In the genomic region with DNA sequence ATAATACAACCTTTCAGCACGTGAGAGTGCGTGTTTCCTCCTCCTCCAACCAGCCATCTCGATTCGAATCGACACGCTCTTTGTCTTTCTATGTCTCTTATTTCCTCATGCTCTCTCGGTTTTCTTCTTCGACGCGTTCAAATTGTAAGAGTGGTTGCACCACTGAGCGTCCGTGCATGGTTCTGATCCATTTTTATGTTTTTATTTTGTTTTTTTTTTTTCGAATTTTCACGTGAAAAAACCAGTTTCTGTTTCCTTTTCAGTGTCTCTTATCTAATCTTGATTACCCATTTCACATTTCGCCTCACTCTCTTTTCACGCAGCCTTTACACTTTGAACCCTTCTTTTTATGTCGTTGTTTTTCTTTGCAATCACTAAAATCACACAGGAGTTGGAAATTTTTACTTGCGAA, we compare ENCODE assay signal across 6 worm cellular contexts.
TF ChIP-seq lines count a peak whose summit lies in the region.

No protein-coding gene starts in this region.

TF ChIP-seq in whole organism, L1 larva, 84 proteins besides CTCF, POLR2A, EP300 and RAD21 (continues in another document):
- no peak for TF ChIP-seq lin-15B (tag; optimal IDR thresholded peaks at IDR 0.05; lab: Kevin White, UChicago)
- no peak for TF ChIP-seq isw-1 (GFP tag; IDR thresholded peaks at IDR 0.05; lab: Robert Waterston, UW)
- no peak for TF ChIP-seq nhr-84 (tag; optimal IDR thresholded peaks at IDR 0.05; lab: Kevin White, UChicago)
- peak; percentile 78 for TF ChIP-seq lin-14 (GFP tag; optimal IDR thresholded peaks at IDR 0.05; lab: Kevin White, UChicago)
- no peak for TF ChIP-seq dsc-1 (tag; optimal IDR thresholded peaks at IDR 0.05; lab: Kevin White, UChicago)
- no peak for TF ChIP-seq unc-130 (tag; optimal IDR thresholded peaks at IDR 0.05; lab: Kevin White, UChicago)
- no peak for TF ChIP-seq C04F5.9 (tag; optimal IDR thresholded peaks at IDR 0.05; lab: Kevin White, UChicago)
- no peak for TF ChIP-seq unc-98 (GFP tag; IDR thresholded peaks at IDR 0.05; lab: Robert Waterston, UW)
- TF ChIP-seq ztf-11 (tag; optimal IDR thresholded peaks at IDR 0.05; lab: Kevin White, UChicago) = no peak
- TF ChIP-seq unc-62 (GFP tag; optimal IDR thresholded peaks at IDR 0.05; lab: Kevin White, UChicago) = no peak
- no peak for TF ChIP-seq mab-9 (GFP tag; IDR thresholded peaks at IDR 0.05; lab: Robert Waterston, UW)
- TF ChIP-seq fkh-8 (tag; optimal IDR thresholded peaks at IDR 0.05; lab: Kevin White, UChicago) = no peak
- no peak for TF ChIP-seq unc-30 (tag; optimal IDR thresholded peaks at IDR 0.05; lab: Kevin White, UChicago)
- no peak for TF ChIP-seq aha-1 (tag; optimal IDR thresholded peaks at IDR 0.05; lab: Kevin White, UChicago)
- TF ChIP-seq hpl-2 (GFP tag; optimal IDR thresholded peaks at IDR 0.05; lab: Kevin White, UChicago) = no peak
- TF ChIP-seq pqm-1 (tag; optimal IDR thresholded peaks at IDR 0.05; lab: Kevin White, UChicago) = no peak

TF ChIP-seq in whole organism, L2 larva, 48 proteins besides CTCF, POLR2A, EP300 and RAD21 (continues in another document):
- TF ChIP-seq unc-55 (GFP tag; optimal IDR thresholded peaks at IDR 0.05; lab: Kevin White, UChicago) (peak; percentile 2), nhr-77 (tag; optimal IDR thresholded peaks at IDR 0.05; lab: Kevin White, UChicago) (no peak), crh-2 (tag; optimal IDR thresholded peaks at IDR 0.05; lab: Kevin White, UChicago) (peak; percentile 39), unc-39 (tag; optimal IDR thresholded peaks at IDR 0.05; lab: Kevin White, UChicago) (no peak), R02D3.7 (tag; optimal IDR thresholded peaks at IDR 0.05; lab: Kevin White, UChicago) (no peak), F13H6.1 (tag; optimal IDR thresholded peaks at IDR 0.05; lab: Kevin White, UChicago) (peak; percentile 54), alr-1 (tag; optimal IDR thresholded peaks at IDR 0.05; lab: Kevin White, UChicago) (no peak), egl-27 (tag; optimal IDR thresholded peaks at IDR 0.05; lab: Kevin White, UChicago) (no peak), sma-3 (GFP tag; optimal IDR thresholded peaks at IDR 0.05; lab: Kevin White, UChicago) (peak; percentile 2), blmp-1 (tag; optimal IDR thresholded peaks at IDR 0.05; lab: Kevin White, UChicago; ENCODE audit: insufficient read depth) (peak; percentile 52), nhr-25 (tag; optimal IDR thresholded peaks at IDR 0.05; lab: Kevin White, UChicago) (peak; percentile 53), Y55F3AM.14 (GFP tag; optimal IDR thresholded peaks at IDR 0.05; lab: Kevin White, UChicago) (peak; percentile 39), nhr-12 (tag; optimal IDR thresholded peaks at IDR 0.05; lab: Kevin White, UChicago) (no peak), mdl-1 (tag; optimal IDR thresholded peaks at IDR 0.05; lab: Kevin White, UChicago) (peak in 1 of 2 experiments; percentile 17), ceh-16 (tag; optimal IDR thresholded peaks at IDR 0.05; lab: Kevin White, UChicago) (no peak)

TF ChIP-seq in whole organism, L3 larva, 47 proteins besides CTCF, POLR2A, EP300 and RAD21:
- TF ChIP-seq mdl-1 (tag; optimal IDR thresholded peaks at IDR 0.05; lab: Kevin White, UChicago) (peak; percentile 55), elt-1 (tag; optimal IDR thresholded peaks at IDR 0.05; lab: Kevin White, UChicago) (peak; percentile 70), egl-5 (tag; optimal IDR thresholded peaks at IDR 0.05; lab: Kevin White, UChicago) (peak; percentile 59), unc-62 (GFP tag; optimal IDR thresholded peaks at IDR 0.05; lab: Kevin White, UChicago) (no peak), elt-2 (tag; optimal IDR thresholded peaks at IDR 0.05; lab: Kevin White, UChicago) (peak; percentile 85), ceh-28 (tag; optimal IDR thresholded peaks at IDR 0.05; lab: Kevin White, UChicago) (no peak), jun-1 (tag; optimal IDR thresholded peaks at IDR 0.05; lab: Kevin White, UChicago) (peak; percentile 6), pha-4 (tag; optimal IDR thresholded peaks at IDR 0.05; lab: Kevin White, UChicago) (peak; percentile 2), ZK546.5 (tag; optimal IDR thresholded peaks at IDR 0.05; lab: Kevin White, UChicago) (no peak), pqm-1 (tag; optimal IDR thresholded peaks at IDR 0.05; lab: Kevin White, UChicago) (peak; percentile 14), unc-39 (tag; optimal IDR thresholded peaks at IDR 0.05; lab: Kevin White, UChicago) (no peak), nfya-1 (tag; optimal IDR thresholded peaks at IDR 0.05; lab: Kevin White, UChicago; ENCODE audit: insufficient read depth) (peak; percentile 88), snpc-4 (tag; optimal IDR thresholded peaks at IDR 0.05; lab: Kevin White, UChicago) (peak; percentile 19), hmg-11 (tag; optimal IDR thresholded peaks at IDR 0.05; lab: Kevin White, UChicago) (peak; percentile 17)

TF ChIP-seq in whole organism, L4 larva, 104 proteins besides CTCF, POLR2A, EP300 and RAD21 (continues in another document):
- TF ChIP-seq nhr-41 (GFP tag; IDR thresholded peaks at IDR 0.05; lab: Robert Waterston, UW) (no peak), nhr-42 (GFP tag; IDR thresholded peaks at IDR 0.05; lab: Robert Waterston, UW) (no peak), zip-2 (tag; optimal IDR thresholded peaks at IDR 0.05; lab: Kevin White, UChicago) (no peak), dmd-6 (GFP tag; IDR thresholded peaks at IDR 0.05; lab: Robert Waterston, UW) (peak; percentile 57; the same call in 1 of the 2 replicates), lsy-2 (tag; optimal IDR thresholded peaks at IDR 0.05; lab: Kevin White, UChicago) (peak in 1 of 2 experiments; percentile 37), hlh-11 (tag; optimal IDR thresholded peaks at IDR 0.05; lab: Kevin White, UChicago) (peak; percentile 60), mes-2 (tag; optimal IDR thresholded peaks at IDR 0.05; lab: Kevin White, UChicago; ENCODE audit: poor library complexity, severe bottlenecking) (peak; percentile 20), jun-1 (tag; optimal IDR thresholded peaks at IDR 0.05; lab: Kevin White, UChicago) (no peak), ceh-82 (tag; optimal IDR thresholded peaks at IDR 0.05; lab: Kevin White, UChicago) (no peak), snpc-1.2 (GFP tag; IDR thresholded peaks at IDR 0.05; lab: Robert Waterston, UW) (no peak), ZK546.5 (tag; optimal IDR thresholded peaks at IDR 0.05; lab: Kevin White, UChicago) (no peak), lin-38 (GFP tag; IDR thresholded peaks at IDR 0.05; lab: Robert Waterston, UW) (no peak), mdt-29 (GFP tag; IDR thresholded peaks at IDR 0.05; lab: Robert Waterston, UW) (no peak), fos-1 (tag; optimal IDR thresholded peaks at IDR 0.05; lab: Kevin White, UChicago) (no peak), madf-9 (GFP tag; conservative IDR thresholded peaks at IDR 0.05; lab: Robert Waterston, UW) (no peak), D1046.2 (GFP tag; IDR thresholded peaks at IDR 0.05; lab: Robert Waterston, UW) (no peak)

TF ChIP-seq in whole organism, late embryonic, 69 proteins besides CTCF, POLR2A, EP300 and RAD21 (continues in another document):
- TF ChIP-seq nfya-1 (tag; optimal IDR thresholded peaks at IDR 0.05; lab: Kevin White, UChicago) (peak; percentile 57), madf-2 (tag; optimal IDR thresholded peaks at IDR 0.05; lab: Kevin White, UChicago) (no peak), T23F11.4 (GFP tag; optimal IDR thresholded peaks at IDR 0.05; lab: Kevin White, UChicago) (no peak), hlh-8 (tag; optimal IDR thresholded peaks at IDR 0.05; lab: Kevin White, UChicago) (no peak), ceh-31 (tag; optimal IDR thresholded peaks at IDR 0.05; lab: Kevin White, UChicago) (peak; percentile 1), tbx-7 (tag; optimal IDR thresholded peaks at IDR 0.05; lab: Kevin White, UChicago) (no peak), gmeb-2 (tag; optimal IDR thresholded peaks at IDR 0.05; lab: Kevin White, UChicago) (no peak), ceh-6 (GFP tag; optimal IDR thresholded peaks at IDR 0.05; lab: Kevin White, UChicago) (no peak), K09A11.1 (tag; optimal IDR thresholded peaks at IDR 0.05; lab: Kevin White, UChicago; ENCODE audit: insufficient read depth) (no peak), mec-3 (tag; optimal IDR thresholded peaks at IDR 0.05; lab: Kevin White, UChicago; ENCODE audit: borderline replicate concordance) (no peak), C38D4.7 (GFP tag; optimal IDR thresholded peaks at IDR 0.05; lab: Kevin White, UChicago) (no peak), dve-1 (tag; optimal IDR thresholded peaks at IDR 0.05; lab: Kevin White, UChicago) (no peak), ahr-1 (tag; optimal IDR thresholded peaks at IDR 0.05; lab: Kevin White, UChicago) (no peak), pat-9 (tag; optimal IDR thresholded peaks at IDR 0.05; lab: Kevin White, UChicago) (no peak), ceh-9 (tag; optimal IDR thresholded peaks at IDR 0.05; lab: Kevin White, UChicago) (no peak), hlh-30 (tag; optimal IDR thresholded peaks at IDR 0.05; lab: Kevin White, UChicago; ENCODE audit: insufficient read depth) (peak; percentile 20), ttx-3 (tag; optimal IDR thresholded peaks at IDR 0.05; lab: Kevin White, UChicago) (no peak), pqm-1 (tag; optimal IDR thresholded peaks at IDR 0.05; lab: Kevin White, UChicago) (no peak)

TF ChIP-seq in whole organism, young adult, 124 proteins besides CTCF, POLR2A, EP300 and RAD21:
- TF ChIP-seq nhr-80 (tag; optimal IDR thresholded peaks at IDR 0.05; lab: Kevin White, UChicago) = peak; percentile 61
- peak; percentile 66; the same call in 1 of the 2 replicates for TF ChIP-seq hmg-1.2 (GFP tag; IDR thresholded peaks at IDR 0.05; lab: Robert Waterston, UW)
- TF ChIP-seq cebp-1 (GFP tag; IDR thresholded peaks at IDR 0.05; lab: Robert Waterston, UW) = no peak
- peak; percentile 68 for TF ChIP-seq cebp-1 (tag; optimal IDR thresholded peaks at IDR 0.05; lab: Kevin White, UChicago)
- no peak for TF ChIP-seq ccch-3 (GFP tag; optimal IDR thresholded peaks at IDR 0.05; lab: Kevin White, UChicago)
- peak in 1 of 2 experiments; percentile 2 for TF ChIP-seq let-607 (tag; optimal IDR thresholded peaks at IDR 0.05; lab: Kevin White, UChicago)
- TF ChIP-seq B0261.1 (tag; optimal IDR thresholded peaks at IDR 0.05; lab: Kevin White, UChicago) = no peak
- no peak for TF ChIP-seq ceh-40 (GFP tag; IDR thresholded peaks at IDR 0.05; lab: Robert Waterston, UW)
- peak; percentile 24 for TF ChIP-seq ztf-26 (tag; optimal IDR thresholded peaks at IDR 0.05; lab: Kevin White, UChicago)
- TF ChIP-seq attf-5 (GFP tag; optimal IDR thresholded peaks at IDR 0.05; lab: Kevin White, UChicago) = peak; percentile 4
- no peak for TF ChIP-seq akir-1 (GFP tag; optimal IDR thresholded peaks at IDR 0.05; lab: Kevin White, UChicago)
- peak; percentile 73 for TF ChIP-seq lin-40 (tag; optimal IDR thresholded peaks at IDR 0.05; lab: Kevin White, UChicago)
